Fruit fly (Drosophila melanogaster): ENCODE measurements around the gene CG14304.
A peak's percentile ranks its signal among the peaks of the same experiment; 100 is the strongest.

The CG14304 gene

DNA sequence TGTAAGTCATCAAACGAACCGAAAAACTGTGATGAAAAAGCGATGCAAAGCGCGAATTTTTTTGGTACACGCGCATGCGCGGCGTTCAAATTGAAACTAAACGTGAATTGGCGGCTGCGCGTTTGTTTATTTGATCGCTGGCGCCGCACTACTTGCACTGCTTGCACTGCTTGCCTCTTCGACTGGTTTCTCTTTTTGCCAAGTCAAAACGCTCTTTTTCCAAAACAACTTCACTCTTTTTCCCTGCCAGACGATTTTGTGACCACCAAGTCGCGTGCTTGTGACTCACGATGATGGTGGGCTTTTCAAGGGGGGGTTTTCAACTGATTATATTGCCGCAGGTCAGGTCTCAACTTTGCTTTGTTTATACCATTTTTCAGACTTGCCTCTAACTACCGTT, at the start of gene CG14304:
TSS of gene CG14304 (minus strand) at position 98 of the 400 bp plus-strand sequence.
- TF ChIP-seq CG11617 (GFP tag; optimal IDR thresholded peaks at IDR 0.05): no peak
- TF ChIP-seq cnc (optimal IDR thresholded peaks at IDR 0.05): no peak
- TF ChIP-seq CG33017 (tag; optimal IDR thresholded peaks at IDR 0.05): no peak
- no peak for TF ChIP-seq CG5204 (GFP tag; optimal IDR thresholded peaks at IDR 0.05)
- TF ChIP-seq ovo (GFP tag; optimal IDR thresholded peaks at IDR 0.05): no peak

DNA sequence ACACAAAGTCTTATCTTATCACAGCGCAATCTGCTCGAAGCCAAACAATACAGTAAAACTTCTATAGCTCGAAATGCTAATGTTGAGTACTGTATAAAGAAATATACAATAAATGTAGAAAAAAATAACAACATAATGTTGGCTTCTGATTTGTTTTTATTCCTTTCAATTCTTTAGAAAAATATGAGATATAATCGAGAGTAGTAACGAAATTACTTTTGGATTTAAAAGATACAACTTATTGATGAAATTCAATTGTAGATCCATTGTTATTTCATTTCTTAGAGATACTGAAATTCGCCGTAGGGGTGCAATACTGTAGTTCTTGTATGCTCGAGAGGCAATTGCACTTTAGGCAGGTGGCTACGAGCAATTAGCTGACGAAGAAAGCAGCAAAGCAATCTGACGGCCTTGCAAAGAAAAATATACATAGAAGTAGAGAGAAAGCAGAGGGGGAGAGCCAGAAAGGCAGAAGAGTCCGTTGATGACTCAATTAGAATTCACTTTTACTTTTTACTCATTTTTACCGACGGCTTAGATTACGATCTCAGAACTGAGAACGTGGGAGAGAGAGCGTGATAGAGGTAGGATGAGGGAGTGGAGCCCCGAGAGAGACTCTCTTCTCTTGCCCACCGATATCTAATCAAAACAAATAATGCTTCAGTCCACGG, 49.4 kb upstream of the CG14304 start:
- TF ChIP-seq CG7101 (tag; optimal IDR thresholded peaks at IDR 0.05) (peak; percentile 76), CG33017 (tag; optimal IDR thresholded peaks at IDR 0.05) (peak; percentile 55), CG11617 (GFP tag; optimal IDR thresholded peaks at IDR 0.05) (no peak), Mnt (GFP tag; optimal IDR thresholded peaks at IDR 0.05) (no peak), CG12768 (GFP tag; optimal IDR thresholded peaks at IDR 0.05) (peak; percentile 13), kay (GFP tag; ENCODE audit: borderline replicate concordance) (peak; percentile 76), toe (GFP tag; optimal IDR thresholded peaks at IDR 0.05) (peak; percentile 59), CG7045 (GFP tag; optimal IDR thresholded peaks at IDR 0.05) (peak; percentile 76), bab1 (GFP tag; optimal IDR thresholded peaks at IDR 0.05) (peak; percentile 84), pad (GFP tag; optimal IDR thresholded peaks at IDR 0.05) (peak; percentile 50), CG14711 (tag; optimal IDR thresholded peaks at IDR 0.05) (peak; percentile 51), CG5204 (GFP tag; optimal IDR thresholded peaks at IDR 0.05) (no peak)

DNA sequence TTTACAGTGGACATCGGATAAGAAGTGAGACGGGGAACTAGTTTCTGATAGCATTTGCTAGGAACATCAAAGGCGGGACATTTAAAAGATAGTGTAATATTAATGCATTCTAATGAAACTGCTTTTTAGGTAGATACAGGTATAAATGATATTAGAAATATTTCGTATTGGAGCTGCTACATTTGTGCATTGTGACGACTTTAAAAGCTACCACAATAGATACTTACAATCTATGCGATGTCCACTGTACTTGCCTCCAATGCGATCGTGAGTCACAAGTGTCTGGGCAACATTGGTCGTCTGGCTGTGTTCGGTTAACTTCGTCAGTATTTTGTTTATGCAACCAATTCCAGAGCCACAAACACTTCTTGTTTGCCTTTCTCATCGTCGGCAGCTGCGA, 48.7 kb upstream of the CG14304 start:
- no peak for TF ChIP-seq CG5204 (GFP tag; optimal IDR thresholded peaks at IDR 0.05)
- TF ChIP-seq kay (GFP tag; ENCODE audit: borderline replicate concordance): peak; percentile 25
- peak; percentile 7 for TF ChIP-seq Hr96 (GFP tag; optimal IDR thresholded peaks at IDR 0.05)

DNA sequence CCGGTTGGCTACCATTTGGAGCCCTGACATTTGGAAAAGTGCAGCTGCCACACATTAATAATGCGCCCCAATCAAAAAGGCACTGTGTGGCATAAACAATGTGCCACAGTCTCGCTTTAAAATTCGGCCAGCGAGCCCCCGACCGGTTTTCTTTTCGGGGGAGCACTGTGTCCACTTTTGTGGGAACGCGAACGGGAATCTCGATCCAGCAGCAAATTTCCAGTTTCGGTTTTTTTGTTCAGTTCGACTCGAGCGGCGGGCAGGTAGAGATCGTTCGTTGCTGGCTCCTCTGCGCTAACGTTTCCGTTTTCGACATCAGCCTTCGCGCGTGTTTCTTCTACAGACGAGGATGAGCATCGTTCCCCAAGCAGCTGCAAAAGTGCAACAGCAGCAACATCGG, 48.0 kb upstream of the CG14304 start, which contains the start of gene CG7702:
TSS of gene CG7702 (plus strand) at position 239 of the 400 bp plus-strand sequence.
- TF ChIP-seq cnc (optimal IDR thresholded peaks at IDR 0.05) (no peak), CG33017 (tag; optimal IDR thresholded peaks at IDR 0.05) (no peak), CG14711 (tag; optimal IDR thresholded peaks at IDR 0.05) (no peak), CG5204 (GFP tag; optimal IDR thresholded peaks at IDR 0.05) (no peak), pad (GFP tag; optimal IDR thresholded peaks at IDR 0.05) (no peak), CG7101 (tag; optimal IDR thresholded peaks at IDR 0.05) (no peak), Mnt (GFP tag; optimal IDR thresholded peaks at IDR 0.05) (no peak), ovo (GFP tag; optimal IDR thresholded peaks at IDR 0.05) (no peak), Crg-1 (GFP tag; optimal IDR thresholded peaks at IDR 0.05) (no peak), Clk (GFP tag; optimal IDR thresholded peaks at IDR 0.05) (no peak), kay (GFP tag; ENCODE audit: borderline replicate concordance) (no peak), CG12768 (GFP tag; optimal IDR thresholded peaks at IDR 0.05) (no peak)

DNA sequence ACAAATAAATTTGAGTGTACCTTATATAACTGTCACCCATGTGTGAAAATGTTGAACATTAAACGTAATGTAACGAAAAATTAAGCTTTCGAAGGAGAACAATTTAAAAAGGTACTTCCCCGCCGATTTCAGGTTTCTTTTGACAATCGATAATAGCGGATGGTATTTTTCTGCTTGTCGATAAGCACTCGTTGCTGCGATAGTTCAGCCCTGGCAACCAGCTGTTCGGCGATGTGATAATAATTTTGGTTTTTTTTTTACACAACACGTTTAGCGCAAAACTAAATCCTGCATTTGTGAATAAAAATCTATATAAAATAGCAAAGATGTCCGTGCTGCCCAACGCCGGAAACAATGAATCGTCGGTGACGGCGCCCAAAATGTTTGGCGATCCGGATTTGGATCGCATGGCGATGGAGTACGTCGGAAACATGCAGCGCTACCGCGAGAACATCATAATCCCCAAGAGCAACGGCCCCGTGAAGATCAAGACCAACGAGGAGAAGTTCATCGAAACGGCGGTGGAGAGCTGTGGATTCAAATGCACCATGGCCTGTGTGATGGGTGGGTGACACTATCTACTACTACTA, 46.6 kb upstream of the CG14304 start, which contains the start of gene CG31229:
TSS of gene CG31229 (plus strand) at position 194 of the 590 bp plus-strand sequence.
- TF ChIP-seq toe (GFP tag; optimal IDR thresholded peaks at IDR 0.05) (no peak), CG11617 (GFP tag; optimal IDR thresholded peaks at IDR 0.05) (peak; percentile 14), bab1 (GFP tag; optimal IDR thresholded peaks at IDR 0.05) (peak; percentile 53)

DNA sequence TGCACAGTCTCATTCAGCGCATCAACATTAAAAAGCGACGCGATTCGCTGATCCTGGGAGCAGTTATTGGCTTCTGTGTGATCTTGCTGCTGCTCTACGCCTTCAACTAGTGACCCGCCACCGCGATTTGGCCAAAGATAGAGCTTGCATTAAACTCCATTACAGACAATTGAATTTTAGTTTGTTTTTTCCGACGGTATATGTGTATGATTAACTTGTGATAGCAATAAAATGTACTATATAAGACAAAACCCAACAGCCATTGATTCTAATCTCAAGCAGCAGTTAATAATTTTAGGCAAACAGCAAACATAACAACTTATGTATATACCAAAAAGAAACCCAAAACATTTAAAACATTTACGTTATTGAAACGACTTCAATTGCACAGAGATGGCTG, 43.9 kb upstream of the CG14304 start, which contains the start of gene CG31231:
TSS of gene CG31231 (plus strand) at position 301 of the 400 bp plus-strand sequence.
- no peak for TF ChIP-seq CG7101 (tag; optimal IDR thresholded peaks at IDR 0.05)
- no peak for TF ChIP-seq cic (GFP tag; optimal IDR thresholded peaks at IDR 0.05)
- TF ChIP-seq CG11617 (GFP tag; optimal IDR thresholded peaks at IDR 0.05): no peak
- TF ChIP-seq bab1 (GFP tag; optimal IDR thresholded peaks at IDR 0.05): no peak
- TF ChIP-seq CG14711 (tag; optimal IDR thresholded peaks at IDR 0.05): no peak
- TF ChIP-seq Clk (GFP tag; optimal IDR thresholded peaks at IDR 0.05): no peak
- TF ChIP-seq CG1620 (GFP tag; optimal IDR thresholded peaks at IDR 0.05): no peak
- no peak for TF ChIP-seq ovo (GFP tag; optimal IDR thresholded peaks at IDR 0.05)
- TF ChIP-seq pad (GFP tag; optimal IDR thresholded peaks at IDR 0.05): no peak
- TF ChIP-seq CG33017 (tag; optimal IDR thresholded peaks at IDR 0.05): no peak
- TF ChIP-seq CG12768 (GFP tag; optimal IDR thresholded peaks at IDR 0.05): no peak
- TF ChIP-seq cnc (optimal IDR thresholded peaks at IDR 0.05): no peak
- TF ChIP-seq tj (GFP tag; optimal IDR thresholded peaks at IDR 0.05): no peak
- no peak for TF ChIP-seq CG7045 (GFP tag; optimal IDR thresholded peaks at IDR 0.05)
- TF ChIP-seq toe (GFP tag; optimal IDR thresholded peaks at IDR 0.05): no peak
- TF ChIP-seq kay (GFP tag; ENCODE audit: borderline replicate concordance): no peak
- TF ChIP-seq Hr96 (GFP tag; optimal IDR thresholded peaks at IDR 0.05): no peak
- TF ChIP-seq CG5204 (GFP tag; optimal IDR thresholded peaks at IDR 0.05): no peak
- TF ChIP-seq Crg-1 (GFP tag; optimal IDR thresholded peaks at IDR 0.05): no peak

DNA sequence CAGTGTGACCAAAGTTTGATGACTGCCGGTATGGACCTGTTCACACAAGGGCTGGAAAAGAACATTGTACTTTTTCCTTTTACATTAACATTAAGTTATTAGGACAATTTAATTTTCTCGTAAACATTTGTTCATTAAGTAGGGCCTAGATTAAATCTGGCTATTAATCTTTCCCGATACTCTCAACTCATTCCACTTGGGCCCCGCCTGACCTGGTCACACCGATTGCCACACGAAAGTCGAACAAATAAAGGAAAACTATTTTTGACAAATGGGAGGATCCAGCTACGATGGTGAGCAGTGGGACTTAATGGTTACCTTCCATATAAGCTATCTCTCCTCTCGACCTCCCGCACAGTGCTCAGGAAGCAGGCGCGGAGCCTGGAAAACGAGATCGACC, 42.4 kb upstream of the CG14304 start, which contains the start of the genes Cpsf73 and Gos28:
TSS of gene Cpsf73 (minus strand) at position 28 of the 400 bp plus-strand sequence.
TSS of gene Gos28 (plus strand) at position 214 of the 400 bp plus-strand sequence.
- TF ChIP-seq bab1 (GFP tag; optimal IDR thresholded peaks at IDR 0.05): peak; percentile 26
- TF ChIP-seq tj (GFP tag; optimal IDR thresholded peaks at IDR 0.05): no peak
- TF ChIP-seq pad (GFP tag; optimal IDR thresholded peaks at IDR 0.05): no peak
- TF ChIP-seq CG11617 (GFP tag; optimal IDR thresholded peaks at IDR 0.05): peak; percentile 24
- TF ChIP-seq Mnt (GFP tag; optimal IDR thresholded peaks at IDR 0.05): peak; percentile 5
- TF ChIP-seq CG7101 (tag; optimal IDR thresholded peaks at IDR 0.05): peak; percentile 37
- TF ChIP-seq CG14711 (tag; optimal IDR thresholded peaks at IDR 0.05): peak; percentile 37
- TF ChIP-seq Crg-1 (GFP tag; optimal IDR thresholded peaks at IDR 0.05): peak; percentile 41
